Worm (Caenorhabditis elegans): ENCODE data around the gene mrpl-55.

- no peak for TF ChIP-seq lsy-2 (tag; optimal IDR thresholded peaks at IDR 0.05)
- no peak for TF ChIP-seq hlh-1 (tag; optimal IDR thresholded peaks at IDR 0.05)
- no peak for TF ChIP-seq ces-1 (GFP tag; optimal IDR thresholded peaks at IDR 0.05)
- TF ChIP-seq ztf-11 (tag; optimal IDR thresholded peaks at IDR 0.05), result no peak
- TF ChIP-seq bed-3 (GFP tag; optimal IDR thresholded peaks at IDR 0.05), result no peak
- TF ChIP-seq unc-62 (GFP tag; optimal IDR thresholded peaks at IDR 0.05), result no peak
- TF ChIP-seq sptf-1 (tag; optimal IDR thresholded peaks at IDR 0.05), result no peak
- no peak for TF ChIP-seq pha-4 (tag; optimal IDR thresholded peaks at IDR 0.05)
- no peak for TF ChIP-seq lin-13 (tag; optimal IDR thresholded peaks at IDR 0.05)
- no peak for TF ChIP-seq nhr-76 (tag; optimal IDR thresholded peaks at IDR 0.05)
- TF ChIP-seq blmp-1 (tag; optimal IDR thresholded peaks at IDR 0.05), result no peak
- no peak for TF ChIP-seq mls-2 (tag; optimal IDR thresholded peaks at IDR 0.05)
- TF ChIP-seq mep-1 (tag; optimal IDR thresholded peaks at IDR 0.05), result no peak
Observed at ce11 chrIV:428869-429268, 14.9 kb upstream of the mrpl-55 start, which contains the start of gene Y66H1A.5.

Data from whole organism, mixed stage, embryonic.